Fruit fly (Drosophila melanogaster) whole organism, embryonic: ENCODE measurements around the gene Hr38.

Experiments used
- C15 ChIP-seq: fragments of 200-800 bp; sonication (Bioruptor generic); IDR thresholded peaks from 3 replicates; pipeline ENCODE4 v1.3.6; 2022; ENCODE audit warnings: missing biosample characterization, missing genetic modification characterization
- CG12071 ChIP-seq: fragments of 200-800 bp; sonication (Bioruptor generic); optimal IDR thresholded peaks from 3 replicates; lab custom pipeline; 2018; ENCODE audit warnings: missing biosample characterization, mild to moderate bottlenecking, missing genetic modification characterization
- CG13123 ChIP-seq: fragments of 200-800 bp; sonication (Bioruptor generic); optimal IDR thresholded peaks from 2 replicates; lab custom pipeline; 2016; ENCODE audit warnings: missing biosample characterization, missing genetic modification characterization
- CG13287 ChIP-seq: fragments of 200-800 bp; sonication (Bioruptor generic); IDR thresholded peaks from 2 replicates; pipeline ENCODE4 v1.3.6; 2022; ENCODE audit warnings: missing biosample characterization, missing genetic modification characterization; ENCODE audit not compliant: partially characterized antibody
- CG13296 ChIP-seq: fragments of 200-800 bp; sonication (Bioruptor generic); optimal IDR thresholded peaks from 3 replicates; lab custom pipeline; 2018; ENCODE audit warnings: missing biosample characterization, mild to moderate bottlenecking, missing genetic modification characterization
- CG13424 ChIP-seq: fragments of 200-800 bp; sonication (Bioruptor generic); optimal IDR thresholded peaks from 2 replicates; lab custom pipeline; 2019; ENCODE audit warnings: missing biosample characterization, mild to moderate bottlenecking, missing genetic modification characterization, moderate library complexity
- CG13894 ChIP-seq: fragments of 200-800 bp; sonication (Bioruptor generic); optimal IDR thresholded peaks from 3 replicates; lab custom pipeline; 2018; ENCODE audit warnings: missing biosample characterization, mild to moderate bottlenecking, missing genetic modification characterization, moderate library complexity
- CG14965 ChIP-seq: fragments of 200-800 bp; sonication (Bioruptor generic); optimal IDR thresholded peaks from 2 replicates; lab custom pipeline; 2016; ENCODE audit warnings: missing biosample characterization, missing genetic modification characterization, borderline replicate concordance
- CG15073 ChIP-seq: fragments of 200-800 bp; sonication (Bioruptor generic); optimal IDR thresholded peaks from 2 replicates; lab custom pipeline; 2016; ENCODE audit warnings: missing biosample characterization, missing genetic modification characterization
- CG15601 ChIP-seq: fragments of 200-800 bp; sonication (Bioruptor generic); optimal IDR thresholded peaks from 3 replicates; lab custom pipeline; 2019; ENCODE audit warnings: missing biosample characterization, mild to moderate bottlenecking, missing genetic modification characterization, moderate library complexity
- CG1602 ChIP-seq: fragments of 200-800 bp; sonication (Bioruptor generic); optimal IDR thresholded peaks from 3 replicates; lab custom pipeline; 2016; ENCODE audit warnings: missing biosample characterization, missing genetic modification characterization
- CG16779 ChIP-seq: fragments of 200-800 bp; sonication (Bioruptor generic); IDR thresholded peaks from 2 replicates; pipeline ENCODE4 v1.3.6; 2022; ENCODE audit warnings: missing biosample characterization, missing genetic modification characterization
- CG17328 ChIP-seq: fragments of 200-800 bp; sonication (Bioruptor generic); IDR thresholded peaks from 2 replicates; pipeline ENCODE4 v1.3.6; 2022; ENCODE audit warnings: missing biosample characterization, missing genetic modification characterization
- CG18011 ChIP-seq: fragments of 200-800 bp; sonication (Bioruptor generic); optimal IDR thresholded peaks from 2 replicates; lab custom pipeline; 2017; ENCODE audit warnings: missing biosample characterization, missing genetic modification characterization, mild to moderate bottlenecking, moderate library complexity, missing genotype
- CG1832 ChIP-seq: fragments of 200-800 bp; sonication (Bioruptor generic); optimal IDR thresholded peaks from 2 replicates; lab custom pipeline; 2017; ENCODE audit warnings: missing biosample characterization, mild to moderate bottlenecking, missing genetic modification characterization, inconsistent platforms
- CG18619 ChIP-seq: fragments of 200-800 bp; sonication (Bioruptor generic); optimal IDR thresholded peaks from 3 replicates; lab custom pipeline; 2017; ENCODE audit warnings: missing biosample characterization, mild to moderate bottlenecking, missing genetic modification characterization
- CG2875 ChIP-seq: fragments of 200-800 bp; sonication (Bioruptor generic); optimal IDR thresholded peaks from 2 replicates; lab custom pipeline; 2017; ENCODE audit warnings: missing biosample characterization, mild to moderate bottlenecking, missing genetic modification characterization, missing genetic modification reagents
- CG32772 ChIP-seq: fragments of 200-800 bp; sonication (Bioruptor generic); IDR thresholded peaks from 2 replicates; pipeline ENCODE4 v1.3.6; 2022; ENCODE audit warnings: missing biosample characterization, missing genetic modification characterization
- CG3847 ChIP-seq: fragments of 200-800 bp; sonication (Bioruptor generic); IDR thresholded peaks from 2 replicates; pipeline ENCODE4 v1.3.6; 2022; ENCODE audit warnings: missing biosample characterization, missing genetic modification characterization
- CG4404 ChIP-seq: fragments of 200-800 bp; sonication (Bioruptor generic); IDR thresholded peaks from 2 replicates; pipeline ENCODE4 v1.3.6; 2022; ENCODE audit warnings: missing biosample characterization, missing genetic modification characterization
- CG4854 ChIP-seq: fragments of 200-800 bp; sonication (Bioruptor generic); optimal IDR thresholded peaks from 2 replicates; lab custom pipeline; 2016; ENCODE audit warnings: missing biosample characterization, missing genetic modification characterization, inconsistent platforms
- CG5180 ChIP-seq: fragments of 200-800 bp; sonication (Bioruptor generic); optimal IDR thresholded peaks from 3 replicates; lab custom pipeline; 2017; ENCODE audit warnings: missing biosample characterization, missing genetic modification characterization, mild to moderate bottlenecking, moderate library complexity, missing genetic modification reagents
- CG7271 ChIP-seq: fragments of 200-800 bp; sonication (Bioruptor generic); optimal IDR thresholded peaks from 2 replicates; lab custom pipeline; 2018; ENCODE audit warnings: missing biosample characterization, mild to moderate bottlenecking, missing genetic modification characterization, moderate library complexity
- CG8388 ChIP-seq: fragments of 200-800 bp; sonication (Bioruptor generic); optimal IDR thresholded peaks from 2 replicates; lab custom pipeline; 2019; ENCODE audit warnings: missing biosample characterization, mild to moderate bottlenecking, missing genetic modification characterization, moderate library complexity
- CoRest ChIP-seq: fragments of 200-800 bp; sonication (Bioruptor generic); optimal IDR thresholded peaks from 3 replicates; lab custom pipeline; 2018; ENCODE audit warnings: missing biosample characterization, mild to moderate bottlenecking, missing genetic modification characterization, moderate library complexity
- Dip2 ChIP-seq: fragments of 200-800 bp; sonication (Bioruptor generic); IDR thresholded peaks from 2 replicates; pipeline ENCODE4 v1.3.6; 2022; ENCODE audit warnings: missing biosample characterization, missing genetic modification characterization
- HHEX ChIP-seq: fragments of 200-800 bp; sonication (Bioruptor generic); optimal IDR thresholded peaks from 3 replicates; lab custom pipeline; 2017; ENCODE audit warnings: missing biosample characterization, mild to moderate bottlenecking, missing genetic modification characterization, missing genetic modification reagents
- Med ChIP-seq: fragments of 200-800 bp; sonication (Bioruptor generic); peaks from one replicate; lab custom pipeline; 2016; ENCODE audit warnings: missing biosample characterization, missing genetic modification characterization, mild to moderate bottlenecking, inconsistent platforms, moderate library complexity
- Oaz ChIP-seq: fragments of 200-800 bp; sonication (Bioruptor generic); IDR thresholded peaks from 2 replicates; pipeline ENCODE4 v1.3.6; 2022; ENCODE audit warnings: missing biosample characterization, missing genetic modification characterization
- Rfx ChIP-seq: fragments of 200-800 bp; sonication (Bioruptor generic); IDR thresholded peaks from 2 replicates; pipeline ENCODE4 v1.3.6; 2022; ENCODE audit warnings: missing biosample characterization, missing genetic modification characterization
- Sox102F ChIP-seq: fragments of 200-800 bp; sonication (Bioruptor generic); optimal IDR thresholded peaks from 2 replicates; lab custom pipeline; 2018; ENCODE audit warnings: missing biosample characterization, mild to moderate bottlenecking, missing genetic modification characterization, moderate library complexity
- al ChIP-seq: fragments of 200-800 bp; sonication (Bioruptor generic); IDR thresholded peaks from 2 replicates; pipeline ENCODE4 v1.3.6; 2022; ENCODE audit warnings: missing biosample characterization, missing genetic modification characterization
- bbx ChIP-seq: fragments of 200-800 bp; sonication (Bioruptor generic); IDR thresholded peaks from 2 replicates; pipeline ENCODE4 v1.3.6; 2022; ENCODE audit warnings: missing biosample characterization, missing genetic modification characterization; ENCODE audit not compliant: partially characterized antibody
- dimm ChIP-seq: fragments of 200-800 bp; sonication (Bioruptor generic); IDR thresholded peaks from 2 replicates; pipeline ENCODE4 v1.3.6; 2022; ENCODE audit warnings: missing biosample characterization, missing genetic modification characterization
- dmrt11E ChIP-seq: fragments of 200-800 bp; sonication (Bioruptor generic); optimal IDR thresholded peaks from 3 replicates; lab custom pipeline; 2018; ENCODE audit warnings: missing biosample characterization, mild to moderate bottlenecking, missing genetic modification characterization, moderate library complexity
- dmrt99B ChIP-seq: fragments of 200-800 bp; sonication (Bioruptor generic); optimal IDR thresholded peaks from 2 replicates; lab custom pipeline; 2018; ENCODE audit warnings: missing biosample characterization, mild to moderate bottlenecking, missing genetic modification characterization, moderate library complexity
- fru ChIP-seq: fragments of >200 bp; optimal IDR thresholded peaks from 2 replicates; lab custom pipeline; 2017
- gce ChIP-seq: fragments of 200-800 bp; sonication (Bioruptor generic); IDR thresholded peaks from 3 replicates; pipeline ENCODE4 v1.3.6; 2022; ENCODE audit warnings: missing biosample characterization, missing genetic modification characterization
- gcm ChIP-seq: fragments of 200-800 bp; sonication (Bioruptor generic); optimal IDR thresholded peaks from 2 replicates; lab custom pipeline; 2019; ENCODE audit warnings: missing biosample characterization, mild to moderate bottlenecking, missing genetic modification characterization, moderate library complexity
- gsb ChIP-seq: fragments of 200-800 bp; sonication (Bioruptor generic); IDR thresholded peaks from 2 replicates; pipeline ENCODE4 v1.3.6; 2022; ENCODE audit warnings: missing biosample characterization, missing genetic modification characterization
- hth ChIP-seq: fragments of >200 bp; optimal IDR thresholded peaks from 2 replicates; lab custom pipeline; 2017; ENCODE audit warnings: inconsistent platforms
- lola ChIP-seq, 3 experiments: fragments of >200 bp in 2 of 3; fragments of 200-800 bp in 1 of 3; sonication (Bioruptor generic) in 1 of 3; optimal IDR thresholded peaks; 2 replicates each; lab custom pipeline; 2017 to 2019; ENCODE audit warnings: missing biosample characterization in 3 of 3, missing genetic modification characterization in 3 of 3, mild to moderate bottlenecking in 1 of 3, moderate library complexity in 1 of 3
- mirr ChIP-seq: fragments of 200-800 bp; sonication (Bioruptor generic); optimal IDR thresholded peaks from 3 replicates; lab custom pipeline; 2018; ENCODE audit warnings: missing biosample characterization, mild to moderate bottlenecking, missing genetic modification characterization
- psq ChIP-seq: fragments of 200-800 bp; sonication (Bioruptor generic); optimal IDR thresholded peaks from 2 replicates; lab custom pipeline; 2017; ENCODE audit warnings: missing biosample characterization, missing genetic modification characterization
- sd ChIP-seq: fragments of 200-800 bp; sonication (Bioruptor generic); optimal IDR thresholded peaks from 3 replicates; lab custom pipeline; 2018; ENCODE audit warnings: missing biosample characterization, mild to moderate bottlenecking, missing genetic modification characterization, moderate library complexity
- sima ChIP-seq: fragments of 200-800 bp; sonication (Bioruptor generic); optimal IDR thresholded peaks from 2 replicates; lab custom pipeline; 2016; ENCODE audit warnings: missing biosample characterization, missing genetic modification characterization
- slou ChIP-seq: fragments of 200-800 bp; sonication (Bioruptor generic); optimal IDR thresholded peaks from 3 replicates; lab custom pipeline; 2016; ENCODE audit warnings: missing biosample characterization, missing genetic modification characterization
- sob ChIP-seq: fragments of 200-800 bp; sonication (Bioruptor generic); IDR thresholded peaks from 2 replicates; pipeline ENCODE4 v1.3.6; 2022; ENCODE audit warnings: missing biosample characterization, missing genetic modification characterization
- trem ChIP-seq: fragments of 200-800 bp; optimal IDR thresholded peaks from 3 replicates; lab custom pipeline; 2019; ENCODE audit warnings: missing biosample characterization, mild to moderate bottlenecking, missing genetic modification characterization, moderate library complexity
- wdn ChIP-seq: fragments of 200-800 bp; sonication (Bioruptor generic); IDR thresholded peaks from 2 replicates; pipeline ENCODE4 v1.3.6; 2022; ENCODE audit warnings: missing biosample characterization, missing genetic modification characterization

The Hr38 gene

DNA sequence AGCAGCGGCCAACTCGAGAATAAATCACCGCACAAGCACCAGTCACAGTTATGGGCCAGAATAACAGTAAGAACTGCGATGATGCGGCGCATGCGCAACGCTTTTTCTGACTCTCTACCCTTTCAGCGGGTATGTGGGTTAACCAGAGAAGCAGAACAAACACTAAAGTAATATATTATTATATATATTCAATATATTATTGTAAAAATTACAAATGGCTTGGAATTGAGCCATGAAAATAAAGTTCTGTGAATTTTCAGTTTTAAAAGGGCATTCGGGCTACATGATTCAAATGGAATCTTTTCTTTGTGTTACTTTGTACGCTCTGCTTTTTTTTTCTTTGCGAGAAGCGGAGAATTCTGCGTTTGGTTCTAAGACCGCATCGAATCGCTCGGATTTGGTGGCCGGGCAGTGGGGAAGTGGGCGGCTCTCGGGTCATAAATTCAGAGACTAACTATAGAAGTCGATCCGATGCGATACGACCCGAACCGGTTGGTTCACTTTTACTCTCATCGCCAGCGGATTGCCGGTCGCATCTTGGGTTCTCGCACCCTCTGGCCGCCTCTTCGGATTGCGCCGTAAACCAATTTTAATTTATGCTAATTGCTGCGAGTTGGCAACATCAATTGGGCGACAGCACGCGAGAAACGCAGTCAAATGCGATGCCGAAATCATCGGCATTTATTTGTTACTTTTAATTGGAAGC, 13.7 kb downstream of the Hr38 start (continued):
- TF ChIP-seq CG1832 (GFP tag; lab: Kevin White, UChicago) (no peak), CG18011 (GFP tag; lab: Kevin White, UChicago) (no peak), gce (no peak), hth (lab: Kevin White, UChicago) (no peak), CG13123 (GFP tag; lab: Kevin White, UChicago) (no peak), CG18619 (GFP tag; lab: Kevin White, UChicago) (no peak), sob (GFP tag; lab: Robert Waterston, UW) (no peak), bbx (no peak), CG32772 (GFP tag; lab: Robert Waterston, UW) (no peak), CG13894 (tag; lab: Kevin White, UChicago) (no peak), gcm (GFP tag; lab: Kevin White, UChicago) (no peak), CoRest (tag; lab: Kevin White, UChicago) (peak; percentile 27), CG4404 (GFP tag; lab: Robert Waterston, UW) (peak; percentile 31; the same call in 1 of the 2 replicates), CG16779 (GFP tag; lab: Robert Waterston, UW) (no peak), gsb (GFP tag; lab: Robert Waterston, UW) (no peak), trem (tag; lab: Kevin White, UChicago) (no peak), CG4854 (GFP tag; lab: Kevin White, UChicago) (no peak), CG5180 (no peak), Dip2 (no peak), CG2875 (no peak), CG13424 (no peak), Oaz (GFP tag; lab: Robert Waterston, UW) (no peak), slou (no peak), CG7271 (tag; lab: Kevin White, UChicago) (no peak), CG15073 (GFP tag; lab: Kevin White, UChicago) (no peak), al (GFP tag; lab: Robert Waterston, UW) (peak; percentile 24; the same call in 1 of the 2 replicates), mirr (GFP tag; lab: Kevin White, UChicago) (no peak), dmrt11E (tag; lab: Kevin White, UChicago) (no peak), sima (no peak), Sox102F (no peak), Rfx (GFP tag; lab: Robert Waterston, UW) (peak; percentile 69), CG1602 (GFP tag; lab: Kevin White, UChicago) (no peak), sd (tag; lab: Kevin White, UChicago) (no peak), dimm (GFP tag; lab: Robert Waterston, UW) (no peak), fru (lab: Kevin White, UChicago) (no peak), CG13287 (GFP tag; lab: Robert Waterston, UW) (no peak), dmrt99B (tag; lab: Kevin White, UChicago) (no peak), CG15601 (tag; lab: Kevin White, UChicago) (no peak), CG3847 (GFP tag; lab: Robert Waterston, UW) (no peak), CG14965 (GFP tag; lab: Kevin White, UChicago) (no peak), Med (GFP tag; lab: Kevin White, UChicago) (no peak), C15 (GFP tag; lab: Robert Waterston, UW) (no peak), HHEX (GFP tag; lab: Kevin White, UChicago) (no peak), CG8388 (GFP tag; lab: Kevin White, UChicago) (no peak), CG12071 (GFP tag; lab: Kevin White, UChicago) (no peak), psq (GFP tag; lab: Kevin White, UChicago) (no peak), CG17328 (GFP tag; lab: Robert Waterston, UW) (peak; percentile 11; the same call in 1 of the 2 replicates), wdn (no peak), CG13296 (GFP tag; lab: Kevin White, UChicago) (no peak), lola (GFP tag; optimal IDR thresholded peaks at IDR 0.05; lab: Kevin White, UChicago) (no peak)
